Fruit fly (Drosophila melanogaster) whole organism, embryonic: ENCODE results near the gene mh.

Experiments used
- Blimp-1 ChIP-seq: fragments of 200-800 bp; sonication (Bioruptor generic); optimal IDR thresholded peaks from 3 replicates; lab custom pipeline; 2018; ENCODE audit warnings: missing biosample characterization, missing genetic modification characterization, mild to moderate bottlenecking, moderate library complexity, missing genetic modification reagents
- CG1024 ChIP-seq: fragments of 200-800 bp; sonication (Bioruptor generic); IDR thresholded peaks from 2 replicates; pipeline ENCODE4 v1.3.6; 2022; ENCODE audit warnings: missing biosample characterization, missing genetic modification characterization
- CG10543 ChIP-seq: fragments of 200-800 bp; sonication (Bioruptor generic); optimal IDR thresholded peaks from 3 replicates; lab custom pipeline; 2017; ENCODE audit warnings: missing biosample characterization, mild to moderate bottlenecking, missing genetic modification characterization, moderate library complexity
- CG11247 ChIP-seq: fragments of 200-800 bp; sonication (Bioruptor generic); IDR thresholded peaks from 2 replicates; pipeline ENCODE4 v1.3.6; 2022; ENCODE audit warnings: missing biosample characterization, missing genetic modification characterization
- CG11696 ChIP-seq: fragments of 200-800 bp; sonication (Bioruptor generic); IDR thresholded peaks from 2 replicates; pipeline ENCODE4 v1.3.6; 2022; ENCODE audit warnings: missing biosample characterization, missing genetic modification characterization
- CG12942 ChIP-seq: fragments of 200-800 bp; sonication (Bioruptor generic); optimal IDR thresholded peaks from 3 replicates; lab custom pipeline; 2016; ENCODE audit warnings: missing biosample characterization, missing genetic modification characterization
- CG13775 ChIP-seq: fragments of 200-800 bp; sonication (Bioruptor generic); optimal IDR thresholded peaks from 3 replicates; lab custom pipeline; 2017; ENCODE audit warnings: missing biosample characterization, mild to moderate bottlenecking, missing genetic modification characterization
- CG17186 ChIP-seq: fragments of 200-800 bp; sonication (Bioruptor generic); optimal IDR thresholded peaks from 3 replicates; lab custom pipeline; 2017; ENCODE audit warnings: missing biosample characterization, missing genetic modification reagents, missing genetic modification characterization
- CG17612 ChIP-seq: fragments of 200-800 bp; sonication (Bioruptor generic); IDR thresholded peaks from 2 replicates; pipeline ENCODE4 v1.3.6; 2022; ENCODE audit warnings: missing biosample characterization, missing genetic modification characterization
- CG2116 ChIP-seq: fragments of 200-800 bp; sonication (Bioruptor generic); optimal IDR thresholded peaks from 3 replicates; lab custom pipeline; 2018; ENCODE audit warnings: missing biosample characterization, mild to moderate bottlenecking, missing genetic modification characterization
- CG31224 ChIP-seq: fragments of 200-800 bp; sonication (Bioruptor generic); IDR thresholded peaks from 2 replicates; pipeline ENCODE4 v1.3.6; 2022; ENCODE audit warnings: missing biosample characterization, missing genetic modification characterization
- CG32532 ChIP-seq: fragments of 200-800 bp; sonication (Bioruptor generic); IDR thresholded peaks from 2 replicates; pipeline ENCODE4 v1.3.6; 2022; ENCODE audit warnings: missing biosample characterization, missing genetic modification characterization
- CG3726 ChIP-seq: fragments of 200-800 bp; sonication (Bioruptor generic); IDR thresholded peaks from 3 replicates; pipeline ENCODE4, ENCODE4 v1.3.6; 2022; ENCODE audit warnings: missing biosample characterization, missing genetic modification characterization
- CG4820 ChIP-seq: fragments of 200-800 bp; sonication (Bioruptor generic); optimal IDR thresholded peaks from 3 replicates; lab custom pipeline; 2016; ENCODE audit warnings: missing biosample characterization, missing genetic modification characterization
- CG5953 ChIP-seq: fragments of 200-800 bp; sonication (Bioruptor generic); IDR thresholded peaks from 2 replicates; pipeline ENCODE4 v1.3.6; 2022; ENCODE audit warnings: missing biosample characterization, missing genetic modification characterization
- CG6175 ChIP-seq: fragments of 200-800 bp; sonication (Bioruptor generic); IDR thresholded peaks from 3 replicates; pipeline ENCODE4 v1.3.6; 2022; ENCODE audit warnings: missing biosample characterization, missing genetic modification characterization
- CG8944 ChIP-seq: fragments of 200-800 bp; sonication (Bioruptor generic); optimal IDR thresholded peaks from 3 replicates; lab custom pipeline; 2016; ENCODE audit warnings: missing biosample characterization, missing genetic modification characterization
- Dad ChIP-seq: fragments of 200-800 bp; sonication (Bioruptor generic); optimal IDR thresholded peaks from 3 replicates; lab custom pipeline; 2016; ENCODE audit warnings: missing biosample characterization, missing genetic modification characterization
- Ets65A ChIP-seq: fragments of 200-800 bp; sonication (Bioruptor generic); peaks from one replicate; lab custom pipeline; 2016; ENCODE audit warnings: missing biosample characterization, missing genetic modification characterization
- Fer1 ChIP-seq: fragments of 200-800 bp; sonication (Bioruptor generic); optimal IDR thresholded peaks from 2 replicates; lab custom pipeline; 2017; ENCODE audit warnings: missing biosample characterization, mild to moderate bottlenecking, missing genetic modification characterization
- Gsc ChIP-seq: fragments of 200-800 bp; sonication (Bioruptor generic); IDR thresholded peaks from 2 replicates; pipeline ENCODE4 v1.3.6; 2022; ENCODE audit warnings: missing biosample characterization, missing genetic modification characterization
- Hand ChIP-seq: fragments of 200-800 bp; sonication (Bioruptor generic); optimal IDR thresholded peaks from 2 replicates; lab custom pipeline; 2017; ENCODE audit warnings: mild to moderate bottlenecking, missing biosample characterization, missing genetic modification reagents, missing genetic modification characterization
- MBD-R2 ChIP-seq: fragments of 200-800 bp; sonication (Bioruptor generic); IDR thresholded peaks from 2 replicates; pipeline ENCODE4 v1.3.6; 2022; ENCODE audit warnings: missing biosample characterization, missing genetic modification characterization
- MTF-1 ChIP-seq: fragments of 200-800 bp; sonication (Bioruptor generic); optimal IDR thresholded peaks from 2 replicates; lab custom pipeline; 2018; ENCODE audit warnings: missing biosample characterization, mild to moderate bottlenecking, missing genetic modification characterization, borderline replicate concordance
- Trl ChIP-seq, 3 experiments: fragments of >200 bp in 2 of 3; fragments of 200-800 bp in 1 of 3; sonication (Bioruptor generic) in 1 of 3; optimal IDR thresholded peaks; 2 replicates in 1 of 3; 3 replicates in 2 of 3; lab custom pipeline; 2016 to 2017; ENCODE audit warnings: missing biosample characterization in 1 of 3, missing genetic modification characterization in 1 of 3
- Vsx1 ChIP-seq: fragments of 200-800 bp; sonication (Bioruptor generic); optimal IDR thresholded peaks from 2 replicates; lab custom pipeline; 2017; ENCODE audit warnings: missing biosample characterization, mild to moderate bottlenecking, missing genetic modification characterization, missing genetic modification reagents
- Xbp1 ChIP-seq: fragments of 200-800 bp; sonication (Bioruptor generic); optimal IDR thresholded peaks from 3 replicates; lab custom pipeline; 2016; ENCODE audit warnings: missing biosample characterization, mild to moderate bottlenecking, missing genetic modification characterization
- abd-A ChIP-seq: fragments of 200-800 bp; sonication (Bioruptor generic); optimal IDR thresholded peaks from 3 replicates; lab custom pipeline; 2019; ENCODE audit warnings: missing biosample characterization, mild to moderate bottlenecking, missing genetic modification characterization, moderate library complexity
- ap ChIP-seq: fragments of 200-800 bp; sonication (Bioruptor generic); IDR thresholded peaks from 2 replicates; pipeline ENCODE4 v1.3.6; 2022; ENCODE audit warnings: missing biosample characterization, missing genetic modification characterization
- ara ChIP-seq: fragments of 200-800 bp; sonication (Bioruptor generic); IDR thresholded peaks from 2 replicates; pipeline ENCODE4 v1.3.6; 2022; ENCODE audit warnings: missing biosample characterization, missing genetic modification characterization
- bowl ChIP-seq: fragments of 200-800 bp; sonication (Bioruptor generic); IDR thresholded peaks from 2 replicates; pipeline ENCODE4 v1.3.6; 2022; ENCODE audit warnings: missing biosample characterization, missing genetic modification characterization
- bsh ChIP-seq, 2 experiments: fragments of 200-800 bp; sonication (Bioruptor generic); optimal IDR thresholded peaks; 2 replicates each; lab custom pipeline; 2017 to 2018; ENCODE audit warnings: mild to moderate bottlenecking in 2 of 2, missing biosample characterization in 2 of 2, missing genetic modification characterization in 2 of 2, moderate library complexity in 1 of 2
- btn ChIP-seq: fragments of 200-800 bp; sonication (Bioruptor generic); optimal IDR thresholded peaks from 2 replicates; lab custom pipeline; 2016; ENCODE audit warnings: missing biosample characterization, missing genetic modification characterization
- cas ChIP-seq: fragments of 200-800 bp; sonication (Bioruptor generic); IDR thresholded peaks from 2 replicates; pipeline ENCODE4 v1.3.6; 2022; ENCODE audit warnings: missing biosample characterization, missing genetic modification characterization
- ci ChIP-seq: fragments of 200-800 bp; sonication (Bioruptor generic); IDR thresholded peaks from 3 replicates; pipeline ENCODE4 v1.3.6; 2022; ENCODE audit warnings: missing biosample characterization, missing genetic modification characterization
- crc ChIP-seq: fragments of 200-800 bp; sonication (Bioruptor generic); optimal IDR thresholded peaks from 2 replicates; lab custom pipeline; 2016; ENCODE audit warnings: missing biosample characterization, missing genetic modification characterization
- crp ChIP-seq, 2 experiments: fragments of 200-800 bp; sonication (Bioruptor generic); optimal IDR thresholded peaks; 2 replicates in 1 of 2; 3 replicates in 1 of 2; lab custom pipeline; 2017; ENCODE audit warnings: missing biosample characterization in 2 of 2, missing genetic modification characterization in 2 of 2, mild to moderate bottlenecking in 1 of 2, moderate library complexity in 1 of 2
- dimm ChIP-seq: fragments of 200-800 bp; sonication (Bioruptor generic); IDR thresholded peaks from 2 replicates; pipeline ENCODE4 v1.3.6; 2022; ENCODE audit warnings: missing biosample characterization, missing genetic modification characterization
- dmrt99B ChIP-seq: fragments of 200-800 bp; sonication (Bioruptor generic); optimal IDR thresholded peaks from 2 replicates; lab custom pipeline; 2018; ENCODE audit warnings: missing biosample characterization, mild to moderate bottlenecking, missing genetic modification characterization, moderate library complexity
- dysf ChIP-seq: fragments of 200-800 bp; sonication (Bioruptor generic); IDR thresholded peaks from 3 replicates; pipeline ENCODE4 v1.3.6; 2022; ENCODE audit warnings: missing biosample characterization, missing genetic modification characterization
- fru ChIP-seq: fragments of >200 bp; optimal IDR thresholded peaks from 2 replicates; lab custom pipeline; 2017
- gce ChIP-seq: fragments of 200-800 bp; sonication (Bioruptor generic); IDR thresholded peaks from 3 replicates; pipeline ENCODE4 v1.3.6; 2022; ENCODE audit warnings: missing biosample characterization, missing genetic modification characterization
- gsb ChIP-seq: fragments of 200-800 bp; sonication (Bioruptor generic); IDR thresholded peaks from 2 replicates; pipeline ENCODE4 v1.3.6; 2022; ENCODE audit warnings: missing biosample characterization, missing genetic modification characterization
- ind ChIP-seq: fragments of 200-800 bp; sonication (Bioruptor generic); optimal IDR thresholded peaks from 3 replicates; lab custom pipeline; 2016; ENCODE audit warnings: missing biosample characterization, missing genetic modification characterization
- knrl ChIP-seq: fragments of 200-800 bp; sonication (Bioruptor generic); IDR thresholded peaks from 3 replicates; pipeline ENCODE4 v1.3.6; 2022; ENCODE audit warnings: missing biosample characterization, missing genetic modification characterization; ENCODE audit not compliant: partially characterized antibody
- oc ChIP-seq: fragments of 200-800 bp; sonication (Bioruptor generic); optimal IDR thresholded peaks from 2 replicates; lab custom pipeline; 2018; ENCODE audit warnings: missing biosample characterization, mild to moderate bottlenecking, missing genetic modification characterization, moderate library complexity
- pzg ChIP-seq: fragments of 200-800 bp; sonication (Bioruptor generic); optimal IDR thresholded peaks from 3 replicates; lab custom pipeline; 2018; ENCODE audit warnings: missing biosample characterization, mild to moderate bottlenecking, missing genetic modification characterization, moderate library complexity
- sim ChIP-seq: fragments of 200-800 bp; sonication (Bioruptor generic); IDR thresholded peaks from 2 replicates; pipeline ENCODE4 v1.3.6; 2022; ENCODE audit warnings: missing biosample characterization, missing genetic modification characterization
- sna ChIP-seq: fragments of 200-800 bp; sonication (Bioruptor generic); IDR thresholded peaks from 2 replicates; pipeline ENCODE4 v1.3.6; 2022; ENCODE audit warnings: missing biosample characterization, missing genetic modification characterization; ENCODE audit not compliant: partially characterized antibody
- stwl ChIP-seq: fragments of 200-800 bp; sonication (Bioruptor generic); optimal IDR thresholded peaks from 3 replicates; lab custom pipeline; 2018; ENCODE audit warnings: missing biosample characterization, mild to moderate bottlenecking, missing genetic modification characterization, moderate library complexity
- vvl ChIP-seq: fragments of 200-800 bp; sonication (Bioruptor generic); IDR thresholded peaks from 2 replicates; pipeline ENCODE4 v1.3.6; 2022; ENCODE audit warnings: missing biosample characterization, missing genetic modification characterization
- zen ChIP-seq: fragments of 200-800 bp; sonication (Bioruptor generic); optimal IDR thresholded peaks from 3 replicates; lab custom pipeline; 2018; ENCODE audit warnings: missing biosample characterization, mild to moderate bottlenecking, missing genetic modification characterization, moderate library complexity

Gene mh

dm6 chrX:15482236-15482660 lies 7.0 kb upstream of the mh start, which contains the start of gene CG6340:
Gene CG6340 (plus strand): TSS chrX:15482374.
- TF ChIP-seq Trl (optimal IDR thresholded peaks at IDR 0.05; lab: Kevin White, UChicago): no peak
- TF ChIP-seq Trl (GFP tag; optimal IDR thresholded peaks at IDR 0.05; lab: Kevin White, UChicago): no peak
- peak; percentile 55 for TF ChIP-seq sna
- TF ChIP-seq CG4820 (GFP tag; lab: Kevin White, UChicago): no peak
- TF ChIP-seq Blimp-1: no peak
- TF ChIP-seq Hand (GFP tag; lab: Kevin White, UChicago): no peak
- no peak for TF ChIP-seq CG10543
- TF ChIP-seq MTF-1 (GFP tag; lab: Kevin White, UChicago): no peak
- TF ChIP-seq MBD-R2 (GFP tag; lab: Robert Waterston, UW): 0 out of 2 replicates have a peak, but pooled peaks have one; percentile 27
- TF ChIP-seq CG2116 (GFP tag; lab: Kevin White, UChicago): peak; percentile 75
- no peak for TF ChIP-seq dmrt99B
- no peak for TF ChIP-seq Dad
- no peak for TF ChIP-seq vvl (GFP tag; lab: Robert Waterston, UW)
- no peak for TF ChIP-seq bowl (GFP tag; lab: Robert Waterston, UW)
- TF ChIP-seq zen (tag; lab: Kevin White, UChicago): no peak
- peak; percentile 78 for TF ChIP-seq knrl (GFP tag; lab: Robert Waterston, UW)
- TF ChIP-seq Gsc (GFP tag; lab: Robert Waterston, UW): no peak
- no peak for TF ChIP-seq CG31224
- TF ChIP-seq CG5953 (GFP tag; lab: Robert Waterston, UW): no peak
- TF ChIP-seq gsb (GFP tag; lab: Robert Waterston, UW): no peak
- TF ChIP-seq crp (GFP tag; optimal IDR thresholded peaks at IDR 0.05; lab: Kevin White, UChicago): peak in 1 of 2 experiments; percentile 8
- no peak for TF ChIP-seq ci (GFP tag; lab: Robert Waterston, UW)
- TF ChIP-seq btn: no peak
- no peak for TF ChIP-seq CG8944 (GFP tag; lab: Kevin White, UChicago)
- no peak for TF ChIP-seq dimm
- TF ChIP-seq CG12942 (GFP tag; lab: Kevin White, UChicago): no peak
- no peak for TF ChIP-seq CG1024 (GFP tag; lab: Robert Waterston, UW)
- no peak for TF ChIP-seq CG6175 (GFP tag; lab: Robert Waterston, UW)
- TF ChIP-seq CG11696 (GFP tag; lab: Robert Waterston, UW): no peak
- peak; percentile 36 for TF ChIP-seq stwl (tag; lab: Kevin White, UChicago)
- no peak for TF ChIP-seq CG32532 (GFP tag; lab: Robert Waterston, UW)
- TF ChIP-seq ind: no peak
- no peak for TF ChIP-seq ap
- no peak for TF ChIP-seq dysf (GFP tag; lab: Robert Waterston, UW)
- no peak for TF ChIP-seq CG17612 (GFP tag; lab: Robert Waterston, UW)
- TF ChIP-seq Fer1 (GFP tag; lab: Kevin White, UChicago): no peak
- no peak for TF ChIP-seq cas (GFP tag; lab: Robert Waterston, UW)
- peak; percentile 35 for TF ChIP-seq CG17186 (GFP tag; lab: Kevin White, UChicago)
- no peak for TF ChIP-seq Ets65A (GFP tag; lab: Kevin White, UChicago)
- no peak for TF ChIP-seq abd-A (tag; lab: Kevin White, UChicago)
- no peak for TF ChIP-seq CG11247 (GFP tag; lab: Robert Waterston, UW)
- TF ChIP-seq fru (lab: Kevin White, UChicago): no peak
- no peak for TF ChIP-seq oc (tag; lab: Kevin White, UChicago)
- no peak for TF ChIP-seq CG13775
- no peak for TF ChIP-seq CG3726 (GFP tag; lab: Robert Waterston, UW)
- TF ChIP-seq crc (GFP tag; lab: Kevin White, UChicago): no peak
- no peak for TF ChIP-seq bsh (GFP tag; optimal IDR thresholded peaks at IDR 0.05; lab: Kevin White, UChicago)
- TF ChIP-seq ara (GFP tag; lab: Robert Waterston, UW): no peak
- TF ChIP-seq Vsx1: no peak
- TF ChIP-seq gce (GFP tag; lab: Robert Waterston, UW): no peak
- no peak for TF ChIP-seq sim (GFP tag; lab: Robert Waterston, UW)
- TF ChIP-seq Xbp1: no peak
- peak; percentile 68 for TF ChIP-seq pzg (GFP tag; lab: Kevin White, UChicago)
